Fruit fly (Drosophila melanogaster) whole organism, wandering third instar larva: Measurements from ENCODE around the gene edin.

Experiments used
- Abd-B ChIP-seq: fragments of >200 bp; optimal IDR thresholded peaks from 2 replicates; lab custom pipeline; 2017; ENCODE audit warnings: missing biosample characterization, missing genetic modification characterization
- foxo ChIP-seq, 2 experiments: fragments of 200-800 bp; sonication (Bioruptor generic); optimal IDR thresholded peaks; 2 replicates in 1 of 2; 3 replicates in 1 of 2; lab custom pipeline; 2016 to 2017; ENCODE audit warnings: missing biosample characterization in 2 of 2, missing genetic modification characterization in 2 of 2
- h ChIP-seq: fragments of 200-800 bp; sonication (Bioruptor generic); optimal IDR thresholded peaks from 3 replicates; lab custom pipeline; 2016; ENCODE audit warnings: missing biosample characterization, mild to moderate bottlenecking, missing genetic modification characterization

DNA sequence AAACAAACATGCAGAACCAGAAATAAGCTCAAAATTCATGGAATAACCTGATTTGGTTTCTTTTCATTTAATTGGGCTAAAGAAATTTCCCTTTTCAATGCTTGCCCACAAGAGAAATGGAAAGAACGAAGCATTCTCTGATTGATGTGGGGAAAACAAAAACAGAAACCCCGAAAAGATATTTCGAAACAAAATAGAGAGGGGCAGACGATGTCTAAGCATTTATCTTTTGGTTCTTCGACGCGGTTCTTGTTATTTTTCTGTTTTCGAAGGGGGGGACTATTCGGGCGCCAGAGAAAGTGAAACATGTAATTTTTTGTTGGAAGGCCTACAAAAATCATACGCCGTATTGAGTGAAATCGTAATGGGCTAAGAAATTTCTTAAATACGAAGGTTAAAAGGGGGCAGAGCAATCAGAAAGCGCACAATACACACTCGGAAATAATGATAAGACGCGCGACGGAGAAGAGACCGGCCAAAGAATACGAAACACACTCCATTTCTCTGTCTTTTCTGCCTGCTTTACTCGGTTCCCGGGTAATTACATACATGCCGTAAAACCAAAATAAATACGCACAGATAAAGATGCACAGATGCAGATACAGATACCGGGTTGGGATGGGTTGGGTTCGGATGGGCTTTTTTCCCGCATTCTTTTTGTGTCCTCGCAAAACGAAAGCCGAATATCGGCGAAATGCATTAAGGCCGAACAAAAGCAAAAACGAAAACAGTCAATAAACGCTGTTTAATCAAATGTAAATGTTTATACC lies 5.9 kb upstream of the edin start:
- TF ChIP-seq foxo (GFP tag; optimal IDR thresholded peaks at IDR 0.05; lab: Kevin White, UChicago) = no peak
- TF ChIP-seq Abd-B (GFP tag; lab: Kevin White, UChicago) = no peak
- TF ChIP-seq h = no peak
